Fruit fly (Drosophila melanogaster) S2 (cell line): ENCODE measurements around the gene Megf8.

Experiments used
- CG8478 ChIP-seq: fragments of >200 bp; optimal IDR thresholded peaks from 2 replicates; lab custom pipeline; 2018
- CTCF ChIP-seq, 2 experiments: fragments of >200 bp; optimal IDR thresholded peaks; 2 replicates each; lab custom pipeline; 2018

DNA sequence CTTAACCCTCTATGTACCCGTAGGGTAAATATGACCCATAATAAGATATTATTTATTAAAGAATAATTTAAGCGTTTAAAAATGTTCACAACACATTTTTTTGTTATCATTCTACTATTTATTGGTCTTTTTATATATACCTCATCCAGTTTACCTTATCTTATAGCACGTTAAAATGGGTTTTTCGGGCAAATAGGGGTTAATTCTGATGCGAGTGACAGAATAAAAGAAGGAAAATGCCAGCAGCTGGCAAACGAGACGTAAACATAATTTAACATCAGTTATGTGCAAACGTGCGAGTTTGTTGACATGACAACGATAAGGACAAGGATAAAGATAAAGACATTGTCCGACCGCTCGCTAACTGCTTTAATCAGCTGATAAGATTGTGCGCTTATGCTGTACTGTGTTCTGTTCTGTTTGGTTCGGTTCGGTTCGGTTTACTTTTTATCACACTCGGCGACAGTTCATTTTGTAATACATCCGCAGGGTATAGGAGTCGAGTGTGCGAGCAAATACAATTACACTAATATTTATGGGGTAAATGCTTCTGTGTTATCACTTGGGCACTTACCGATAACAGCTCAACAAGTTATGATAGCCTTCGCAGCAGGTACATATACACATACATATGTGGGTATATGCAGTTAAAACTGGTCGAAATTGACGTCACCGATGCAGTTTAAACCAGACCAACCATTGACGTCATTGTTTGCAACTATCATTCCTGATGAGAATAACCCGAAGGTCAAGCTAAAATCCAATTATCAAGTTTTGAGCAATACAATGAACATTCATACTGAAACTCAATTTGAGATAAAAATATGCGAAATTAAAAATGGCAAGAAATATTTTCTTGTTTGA lies 57.5 kb downstream of the Megf8 start:
- TF ChIP-seq CG8478 (lab: Kevin White, UChicago) (no peak), CTCF (optimal IDR thresholded peaks at IDR 0.05; lab: Kevin White, UChicago) (no peak)
